Fruit fly (Drosophila melanogaster) whole organism, embryonic: Measurements from ENCODE around the gene Lsp2.
A peak's percentile ranks its signal among the peaks of the same experiment; 100 is the strongest.

ENCODE experiments used
- Asciz ChIP-seq: fragments of 200-800 bp; sonication (Bioruptor generic); optimal IDR thresholded peaks from 2 replicates; lab custom pipeline; 2017; ENCODE audit warnings: missing biosample characterization, mild to moderate bottlenecking, missing genetic modification characterization, missing genetic modification reagents
- BEAF-32 ChIP-seq: fragments of 200-800 bp; sonication (Bioruptor generic); optimal IDR thresholded peaks from 3 replicates; lab custom pipeline; 2017; ENCODE audit warnings: missing biosample characterization, missing genetic modification characterization, mild to moderate bottlenecking, moderate library complexity, missing genetic modification reagents
- Blimp-1 ChIP-seq: fragments of 200-800 bp; sonication (Bioruptor generic); optimal IDR thresholded peaks from 3 replicates; lab custom pipeline; 2018; ENCODE audit warnings: missing biosample characterization, missing genetic modification characterization, mild to moderate bottlenecking, moderate library complexity, missing genetic modification reagents
- CG10267 ChIP-seq: fragments of 200-800 bp; sonication (Bioruptor generic); optimal IDR thresholded peaks from 2 replicates; lab custom pipeline; 2018; ENCODE audit warnings: missing biosample characterization, mild to moderate bottlenecking, missing genetic modification characterization, moderate library complexity
- CG11085 ChIP-seq: fragments of 200-800 bp; sonication (Bioruptor generic); IDR thresholded peaks from 2 replicates; pipeline ENCODE4 v1.3.6; 2022; ENCODE audit warnings: missing biosample characterization, missing genetic modification characterization
- CG11723 ChIP-seq: fragments of 200-800 bp; sonication (Bioruptor generic); optimal IDR thresholded peaks from 2 replicates; lab custom pipeline; 2017; ENCODE audit warnings: missing biosample characterization, mild to moderate bottlenecking, missing genetic modification characterization
- CG12659 ChIP-seq: fragments of 200-800 bp; sonication (Bioruptor generic); optimal IDR thresholded peaks from 3 replicates; lab custom pipeline; 2017; ENCODE audit warnings: mild to moderate bottlenecking, missing biosample characterization, missing genetic modification reagents, missing genetic modification characterization
- CG13775 ChIP-seq: fragments of 200-800 bp; sonication (Bioruptor generic); optimal IDR thresholded peaks from 3 replicates; lab custom pipeline; 2017; ENCODE audit warnings: missing biosample characterization, mild to moderate bottlenecking, missing genetic modification characterization
- CG14667 ChIP-seq: fragments of 200-800 bp; sonication (Bioruptor generic); IDR thresholded peaks from 2 replicates; pipeline ENCODE4 v1.3.6; 2022; ENCODE audit warnings: missing biosample characterization, missing genetic modification characterization
- CG14710 ChIP-seq: fragments of 200-800 bp; sonication (Bioruptor generic); optimal IDR thresholded peaks from 3 replicates; lab custom pipeline; 2019; ENCODE audit warnings: missing biosample characterization, mild to moderate bottlenecking, missing genetic modification characterization, moderate library complexity
- CG16779 ChIP-seq: fragments of 200-800 bp; sonication (Bioruptor generic); IDR thresholded peaks from 2 replicates; pipeline ENCODE4 v1.3.6; 2022; ENCODE audit warnings: missing biosample characterization, missing genetic modification characterization
- CG16813 ChIP-seq: fragments of 200-800 bp; sonication (Bioruptor generic); IDR thresholded peaks from 3 replicates; pipeline ENCODE4 v1.3.6; 2022; ENCODE audit warnings: missing biosample characterization, missing genetic modification characterization; ENCODE audit not compliant: partially characterized antibody
- CG16815 ChIP-seq: fragments of 200-800 bp; sonication (Bioruptor generic); optimal IDR thresholded peaks from 3 replicates; lab custom pipeline; 2017; ENCODE audit warnings: missing biosample characterization, mild to moderate bottlenecking, missing genetic modification characterization
- CG17802 ChIP-seq: fragments of 200-800 bp; sonication (Bioruptor generic); optimal IDR thresholded peaks from 2 replicates; lab custom pipeline; 2018; ENCODE audit warnings: missing biosample characterization, mild to moderate bottlenecking, missing genetic modification characterization, moderate library complexity
- CG18262 ChIP-seq: fragments of 200-800 bp; optimal IDR thresholded peaks from 3 replicates; lab custom pipeline; 2019; ENCODE audit warnings: missing biosample characterization, mild to moderate bottlenecking, missing genetic modification characterization, moderate library complexity
- CG2199 ChIP-seq: fragments of 200-800 bp; sonication (Bioruptor generic); IDR thresholded peaks from 3 replicates; pipeline ENCODE4 v1.3.6; 2022; ENCODE audit warnings: missing biosample characterization, missing genetic modification characterization
- CG2712 ChIP-seq: fragments of 200-800 bp; optimal IDR thresholded peaks from 3 replicates; lab custom pipeline; 2019; ENCODE audit warnings: missing biosample characterization, mild to moderate bottlenecking, missing genetic modification characterization, moderate library complexity
- CG31441 ChIP-seq: fragments of 200-800 bp; sonication (Bioruptor generic); IDR thresholded peaks from 2 replicates; pipeline ENCODE4 v1.3.6; 2022; ENCODE audit warnings: missing biosample characterization, missing genetic modification characterization
- CG8290 ChIP-seq, 3 experiments: fragments of 200-800 bp; sonication (Bioruptor generic); optimal IDR thresholded peaks; 2 replicates each; lab custom pipeline; 2016 to 2019; ENCODE audit warnings: missing biosample characterization in 3 of 3, missing genetic modification characterization in 3 of 3, mild to moderate bottlenecking in 2 of 3, moderate library complexity in 1 of 3
- CG9215 ChIP-seq: fragments of 200-800 bp; sonication (Bioruptor generic); IDR thresholded peaks from 2 replicates; pipeline ENCODE4 v1.3.6; 2022; ENCODE audit warnings: missing biosample characterization, missing genetic modification characterization
- CG9609 ChIP-seq: fragments of 200-800 bp; sonication (Bioruptor generic); optimal IDR thresholded peaks from 3 replicates; lab custom pipeline; 2016; ENCODE audit warnings: missing biosample characterization, missing genetic modification characterization
- CG9797 ChIP-seq: fragments of 200-800 bp; sonication (Bioruptor generic); optimal IDR thresholded peaks from 3 replicates; lab custom pipeline; 2018; ENCODE audit warnings: missing biosample characterization, mild to moderate bottlenecking, missing genetic modification characterization
- CHES-1-like ChIP-seq: fragments of 200-800 bp; sonication (Bioruptor generic); optimal IDR thresholded peaks from 2 replicates; lab custom pipeline; 2016; ENCODE audit warnings: missing biosample characterization, missing genetic modification characterization
- D19A ChIP-seq: fragments of 200-800 bp; optimal IDR thresholded peaks from 3 replicates; lab custom pipeline; 2019; ENCODE audit warnings: missing biosample characterization, mild to moderate bottlenecking, missing genetic modification characterization, moderate library complexity
- Drgx ChIP-seq: fragments of 200-800 bp; sonication (Bioruptor generic); IDR thresholded peaks from 2 replicates; pipeline ENCODE4 v1.3.6; 2022; ENCODE audit warnings: missing biosample characterization, missing genetic modification characterization
- ERR ChIP-seq: fragments of 200-800 bp; sonication (Bioruptor generic); optimal IDR thresholded peaks from 2 replicates; lab custom pipeline; 2016; ENCODE audit warnings: missing biosample characterization, missing genetic modification characterization
- Elba2 ChIP-seq: fragments of 200-800 bp; sonication (Bioruptor generic); optimal IDR thresholded peaks from 3 replicates; lab custom pipeline; 2016; ENCODE audit warnings: missing biosample characterization, missing genetic modification characterization
- MBD-R2 ChIP-seq: fragments of 200-800 bp; sonication (Bioruptor generic); IDR thresholded peaks from 2 replicates; pipeline ENCODE4 v1.3.6; 2022; ENCODE audit warnings: missing biosample characterization, missing genetic modification characterization
- Max ChIP-seq: fragments of 200-800 bp; sonication (Bioruptor generic); optimal IDR thresholded peaks from 2 replicates; lab custom pipeline; 2016; ENCODE audit warnings: missing biosample characterization, mild to moderate bottlenecking, missing genetic modification characterization
- Nf-YC ChIP-seq: fragments of 200-800 bp; optimal IDR thresholded peaks from 3 replicates; lab custom pipeline; 2019; ENCODE audit warnings: missing biosample characterization, mild to moderate bottlenecking, missing genetic modification characterization, moderate library complexity
- Oli ChIP-seq: fragments of 200-800 bp; sonication (Bioruptor generic); optimal IDR thresholded peaks from 2 replicates; lab custom pipeline; 2018; ENCODE audit warnings: missing biosample characterization, mild to moderate bottlenecking, missing genetic modification characterization, moderate library complexity
- Ssrp ChIP-seq: fragments of 200-800 bp; sonication (Bioruptor generic); optimal IDR thresholded peaks from 2 replicates; lab custom pipeline; 2018; ENCODE audit warnings: missing biosample characterization, mild to moderate bottlenecking, missing genetic modification characterization, moderate library complexity
- bsh ChIP-seq, 2 experiments: fragments of 200-800 bp; sonication (Bioruptor generic); optimal IDR thresholded peaks; 2 replicates each; lab custom pipeline; 2017 to 2018; ENCODE audit warnings: mild to moderate bottlenecking in 2 of 2, missing biosample characterization in 2 of 2, missing genetic modification characterization in 2 of 2, moderate library complexity in 1 of 2
- cad ChIP-seq: fragments of >200 bp; optimal IDR thresholded peaks from 2 replicates; lab custom pipeline; 2017; ENCODE audit warnings: missing biosample characterization, missing genetic modification characterization
- da ChIP-seq: fragments of 200-800 bp; sonication (Bioruptor generic); optimal IDR thresholded peaks from 2 replicates; lab custom pipeline; 2016; ENCODE audit warnings: missing biosample characterization, missing genetic modification characterization
- klu ChIP-seq: fragments of 200-800 bp; sonication (Bioruptor generic); IDR thresholded peaks from 2 replicates; pipeline ENCODE4 v1.3.6; 2022; ENCODE audit warnings: missing biosample characterization, missing genetic modification characterization
- lov ChIP-seq, 2 experiments: fragments of 200-800 bp in 1 of 2; fragments of >200 bp in 1 of 2; sonication (Bioruptor generic) in 1 of 2; IDR thresholded peaks in 1 of 2; optimal IDR thresholded peaks in 1 of 2; 2 replicates in 1 of 2; 3 replicates in 1 of 2; pipeline versions ENCODE4 v1.3.6 to Lab custom; 2017 to 2022; ENCODE audit warnings: missing biosample characterization in 1 of 2, missing genetic modification characterization in 1 of 2
- mam ChIP-seq: fragments of 200-800 bp; sonication (Bioruptor generic); optimal IDR thresholded peaks from 3 replicates; lab custom pipeline; 2016; ENCODE audit warnings: missing biosample characterization, missing genetic modification characterization
- nmo ChIP-seq: fragments of 200-800 bp; sonication (Bioruptor generic); optimal IDR thresholded peaks from 2 replicates; lab custom pipeline; 2018; ENCODE audit warnings: missing biosample characterization, mild to moderate bottlenecking, missing genetic modification characterization, moderate library complexity
- nom ChIP-seq: fragments of 200-800 bp; sonication (Bioruptor generic); optimal IDR thresholded peaks from 2 replicates; lab custom pipeline; 2017; ENCODE audit warnings: missing biosample characterization, missing genetic modification characterization, mild to moderate bottlenecking, moderate library complexity, missing genetic modification reagents
- sens ChIP-seq: fragments of 200-800 bp; sonication (Bioruptor generic); peaks from one replicate; lab custom pipeline; 2016; ENCODE audit warnings: missing biosample characterization, missing genetic modification characterization
- sim ChIP-seq: fragments of 200-800 bp; sonication (Bioruptor generic); IDR thresholded peaks from 2 replicates; pipeline ENCODE4 v1.3.6; 2022; ENCODE audit warnings: missing biosample characterization, missing genetic modification characterization
- slp2 ChIP-seq: fragments of 200-800 bp; sonication (Bioruptor generic); optimal IDR thresholded peaks from 2 replicates; lab custom pipeline; 2016; ENCODE audit warnings: missing biosample characterization, missing genetic modification characterization
- twi ChIP-seq: fragments of 200-800 bp; optimal IDR thresholded peaks from 2 replicates; lab custom pipeline; 2019; ENCODE audit warnings: missing biosample characterization, mild to moderate bottlenecking, missing genetic modification characterization, moderate library complexity
- wek ChIP-seq: fragments of 200-800 bp; sonication (Bioruptor generic); optimal IDR thresholded peaks from 3 replicates; lab custom pipeline; 2018; ENCODE audit warnings: missing biosample characterization, mild to moderate bottlenecking, missing genetic modification characterization, moderate library complexity
- zfh2 ChIP-seq: fragments of 200-800 bp; sonication (Bioruptor generic); optimal IDR thresholded peaks from 2 replicates; lab custom pipeline; 2016; ENCODE audit warnings: missing biosample characterization, missing genetic modification characterization

The Lsp2 gene

dm6 chr3L:12099329-12100031 lies 29.7 kb upstream of the Lsp2 start:
- TF ChIP-seq nom (GFP tag; lab: Kevin White, UChicago): peak; percentile 49
- no peak for TF ChIP-seq slp2 (GFP tag; lab: Kevin White, UChicago)
- TF ChIP-seq sim (GFP tag; lab: Robert Waterston, UW): no peak
- no peak for TF ChIP-seq lov (optimal IDR thresholded peaks at IDR 0.05; lab: Kevin White, UChicago)
- TF ChIP-seq lov (GFP tag; IDR thresholded peaks at IDR 0.05; lab: Robert Waterston, UW): 0 out of 3 replicates have a peak, but pooled peaks have one; percentile 50
- TF ChIP-seq CG16779 (GFP tag; lab: Robert Waterston, UW): peak; percentile 19; the same call in 1 of the 2 replicates
- peak; percentile 99 for TF ChIP-seq twi
- no peak for TF ChIP-seq CG9215 (GFP tag; lab: Robert Waterston, UW)
- no peak for TF ChIP-seq CHES-1-like (GFP tag; lab: Kevin White, UChicago)
- TF ChIP-seq sens (GFP tag; lab: Kevin White, UChicago): peak; percentile 58
- no peak for TF ChIP-seq Asciz (GFP tag; lab: Kevin White, UChicago)
- TF ChIP-seq Elba2 (GFP tag; lab: Kevin White, UChicago): no peak
- no peak for TF ChIP-seq cad (GFP tag; lab: Kevin White, UChicago)
- TF ChIP-seq klu (GFP tag; lab: Robert Waterston, UW): no peak
- no peak for TF ChIP-seq CG14667 (GFP tag; lab: Robert Waterston, UW)
- no peak for TF ChIP-seq MBD-R2
- no peak for TF ChIP-seq Nf-YC (tag; lab: Kevin White, UChicago)
- TF ChIP-seq ERR (GFP tag; lab: Kevin White, UChicago): no peak
- no peak for TF ChIP-seq CG11723 (GFP tag; lab: Kevin White, UChicago)
- no peak for TF ChIP-seq CG10267 (tag; lab: Kevin White, UChicago)
- TF ChIP-seq D19A (tag; lab: Kevin White, UChicago): no peak
- no peak for TF ChIP-seq Max (GFP tag; lab: Kevin White, UChicago)
- no peak for TF ChIP-seq CG9797 (GFP tag; lab: Kevin White, UChicago)
- peak; percentile 79; the same call in 2 of the 3 replicates for TF ChIP-seq CG2199 (GFP tag; lab: Robert Waterston, UW)
- no peak for TF ChIP-seq CG18262 (tag; lab: Kevin White, UChicago)

dm6 chr3L:12101924-12102383 lies 27.2 kb upstream of the Lsp2 start:
- TF ChIP-seq CG13775 (GFP tag; lab: Kevin White, UChicago) (peak; percentile 12), CG11085 (GFP tag; lab: Robert Waterston, UW) (0 out of 2 replicates have a peak, but pooled peaks have one; percentile 12), Oli (tag; lab: Kevin White, UChicago) (peak; percentile 26), CG2712 (tag; lab: Kevin White, UChicago) (peak; percentile 76), CG16815 (no peak), Drgx (GFP tag; lab: Robert Waterston, UW) (0 out of 2 replicates have a peak, but pooled peaks have one; percentile 18), nom (GFP tag; lab: Kevin White, UChicago) (peak; percentile 16), Ssrp (tag; lab: Kevin White, UChicago) (peak; percentile 24), zfh2 (no peak), CG31441 (peak; percentile 60), CG18262 (tag; lab: Kevin White, UChicago) (peak; percentile 68), klu (GFP tag; lab: Robert Waterston, UW) (no peak), CG12659 (no peak), BEAF-32 (no peak), da (GFP tag; lab: Kevin White, UChicago) (no peak), bsh (GFP tag; optimal IDR thresholded peaks at IDR 0.05; lab: Kevin White, UChicago) (peak; percentile 31 to 53), nmo (GFP tag; lab: Kevin White, UChicago) (peak; percentile 57), CG8290 (GFP tag; optimal IDR thresholded peaks at IDR 0.05; lab: Kevin White, UChicago) (no peak), CG8290 (tag; optimal IDR thresholded peaks at IDR 0.05; lab: Kevin White, UChicago) (no peak), CG9609 (GFP tag; lab: Kevin White, UChicago) (no peak), CG16813 (no peak), CG17802 (tag; lab: Kevin White, UChicago) (no peak), CG14710 (tag; lab: Kevin White, UChicago) (peak; percentile 49), wek (GFP tag; lab: Kevin White, UChicago) (no peak), mam (GFP tag; lab: Kevin White, UChicago) (no peak), Blimp-1 (GFP tag; lab: Kevin White, UChicago) (peak; percentile 26), twi (peak; percentile 75)
